Worm (Caenorhabditis elegans) whole organism, young adult: ENCODE results near the gene mcm-7.

Experiments used
- B0035.1 ChIP-seq: sonication (generic microtip); optimal IDR thresholded peaks from 2 replicates; lab custom pipeline; 2016; ENCODE audit warnings: missing genetic modification characterization, mild to moderate bottlenecking, missing compliant biosample characterization, missing genotype, missing genetic modification reagents
- B0261.1 ChIP-seq: sonication (generic microtip); optimal IDR thresholded peaks from 2 replicates; lab custom pipeline; 2016; ENCODE audit warnings: mild to moderate bottlenecking, missing genetic modification characterization, moderate library complexity, missing compliant biosample characterization
- F10E7.11 ChIP-seq: sonication (generic microtip); optimal IDR thresholded peaks from 2 replicates; lab custom pipeline; 2017; ENCODE audit warnings: mild to moderate bottlenecking, missing genetic modification characterization, moderate library complexity, missing compliant biosample characterization
- F23B12.7 ChIP-seq: sonication (generic microtip); optimal IDR thresholded peaks from 2 replicates; lab custom pipeline; 2017; ENCODE audit warnings: missing genetic modification characterization, mild to moderate bottlenecking, missing compliant biosample characterization, antibody characterized with exemption, moderate library complexity; ENCODE audit not compliant: insufficient read depth
- F33H1.4 ChIP-seq: fragments of 200-800 bp; sonication (Bioruptor generic); IDR thresholded peaks from 2 replicates; pipeline ENCODE4 v1.3.6; 2022; ENCODE audit warnings: missing genetic modification reagents, missing genetic modification characterization, missing compliant biosample characterization
- F37B4.10 ChIP-seq: fragments of 200-800 bp; sonication (Bioruptor generic); IDR thresholded peaks from 2 replicates; pipeline ENCODE4 v1.3.6; 2022; ENCODE audit warnings: missing genetic modification characterization, missing compliant biosample characterization
- F49E8.2 ChIP-seq: sonication (generic microtip); optimal IDR thresholded peaks from 3 replicates; lab custom pipeline; 2017; ENCODE audit warnings: missing genetic modification characterization, mild to moderate bottlenecking, missing compliant biosample characterization, antibody characterized with exemption, moderate library complexity; ENCODE audit not compliant: insufficient read depth
- F52B5.7 ChIP-seq: sonication (generic microtip); optimal IDR thresholded peaks from 2 replicates; lab custom pipeline; 2016; ENCODE audit warnings: mild to moderate bottlenecking, missing genetic modification characterization, missing compliant biosample characterization
- Y53G8AR.9 ChIP-seq: fragments of 200-800 bp; sonication (Bioruptor generic); conservative IDR thresholded peaks from 2 replicates; pipeline ENCODE4 v1.3.6; 2022; ENCODE audit warnings: missing genetic modification reagents, missing genetic modification characterization, missing compliant biosample characterization
- ZK185.1 ChIP-seq: sonication (generic microtip); optimal IDR thresholded peaks from 2 replicates; lab custom pipeline; 2016; ENCODE audit warnings: mild to moderate bottlenecking, missing genetic modification characterization, missing compliant biosample characterization; ENCODE audit not compliant: poor library complexity, severe bottlenecking
- ama-1 ChIP-seq, 3 experiments: fragments of 150-350 bp in 1 of 3; sonication (generic microtip) in 2 of 3; optimal IDR thresholded peaks; 2 replicates each; lab custom pipeline; 2014 to 2018; ENCODE audit warnings: missing biosample characterization in 2 of 3, missing genetic modification characterization in 2 of 3, missing genetic modification reagents in 2 of 3
- bed-2 ChIP-seq: fragments of 200-800 bp; sonication (Bioruptor generic); IDR thresholded peaks from 2 replicates; pipeline ENCODE4 v1.3.6; 2022; ENCODE audit warnings: missing genetic modification reagents, missing genetic modification characterization, missing compliant biosample characterization
- ccch-3 ChIP-seq: fragments of 200-800 bp; sonication (Bioruptor generic); optimal IDR thresholded peaks from 2 replicates; lab custom pipeline; 2018; ENCODE audit warnings: mild to moderate bottlenecking, missing genetic modification characterization, missing compliant biosample characterization
- cebp-2 ChIP-seq: fragments of 200-800 bp; sonication (Bioruptor generic); IDR thresholded peaks from 2 replicates; pipeline ENCODE4 v1.3.6; 2022; ENCODE audit warnings: missing genetic modification characterization, missing compliant biosample characterization
- ceh-100 ChIP-seq: fragments of 200-800 bp; sonication (Bioruptor generic); IDR thresholded peaks from 2 replicates; pipeline ENCODE4 v1.3.6; 2022; ENCODE audit warnings: missing genetic modification reagents, missing genetic modification characterization, missing compliant biosample characterization
- ceh-79 ChIP-seq: sonication (generic microtip); optimal IDR thresholded peaks from 2 replicates; lab custom pipeline; 2017; ENCODE audit warnings: mild to moderate bottlenecking, missing genetic modification characterization, missing compliant biosample characterization
- ceh-91 ChIP-seq: fragments of 200-800 bp; sonication (Bioruptor generic); IDR thresholded peaks from 2 replicates; pipeline ENCODE4 v1.3.6; 2022; ENCODE audit warnings: missing genetic modification reagents, missing genetic modification characterization, missing compliant biosample characterization
- chd-7 ChIP-seq: sonication (generic microtip); optimal IDR thresholded peaks from 2 replicates; lab custom pipeline; 2016; ENCODE audit warnings: mild to moderate bottlenecking, missing genetic modification characterization, moderate library complexity, missing compliant biosample characterization
- dox-1 ChIP-seq: fragments of 200-800 bp; sonication (Bioruptor generic); IDR thresholded peaks from 2 replicates; pipeline ENCODE4 v1.3.6; 2022; ENCODE audit warnings: missing genetic modification reagents, missing genetic modification characterization, missing compliant biosample characterization
- dpff-1 ChIP-seq: sonication (generic microtip); optimal IDR thresholded peaks from 2 replicates; lab custom pipeline; 2017; ENCODE audit warnings: mild to moderate bottlenecking, missing genetic modification characterization, missing compliant biosample characterization
- dpl-1 ChIP-seq: fragments of 150-350 bp; optimal IDR thresholded peaks from 2 replicates; lab custom pipeline; 2014; ENCODE audit warnings: missing biosample characterization, missing genetic modification reagents, missing genetic modification characterization
- egl-44 ChIP-seq: fragments of 200-800 bp; sonication (Bioruptor generic); IDR thresholded peaks from 2 replicates; pipeline ENCODE4 v1.3.6; 2022; ENCODE audit warnings: missing genetic modification reagents, missing genetic modification characterization, missing compliant biosample characterization
- egrh-3 ChIP-seq: fragments of 200-800 bp; sonication (Bioruptor generic); IDR thresholded peaks from 2 replicates; pipeline ENCODE4 v1.3.6; 2022; ENCODE audit warnings: missing genetic modification reagents, missing genetic modification characterization, missing compliant biosample characterization
- ekl-4 ChIP-seq: fragments of 200-800 bp; sonication (Bioruptor generic); IDR thresholded peaks from 2 replicates; pipeline ENCODE4 v1.3.6; 2022; ENCODE audit warnings: missing genetic modification reagents, missing genetic modification characterization, missing compliant biosample characterization
- gei-17 ChIP-seq: fragments of 200-800 bp; sonication (Bioruptor generic); optimal IDR thresholded peaks from 2 replicates; lab custom pipeline; 2018; ENCODE audit warnings: mild to moderate bottlenecking, missing genetic modification characterization, missing compliant biosample characterization
- hmg-20 ChIP-seq: fragments of 200-800 bp; sonication (Bioruptor generic); IDR thresholded peaks from 2 replicates; pipeline ENCODE4 v1.3.6; 2022; ENCODE audit warnings: missing genetic modification reagents, missing genetic modification characterization, missing compliant biosample characterization
- hrde-1 ChIP-seq: sonication (generic microtip); optimal IDR thresholded peaks from 2 replicates; lab custom pipeline; 2016; ENCODE audit warnings: missing genetic modification characterization, mild to moderate bottlenecking, missing compliant biosample characterization, moderate library complexity, missing genotype, missing genetic modification reagents, borderline replicate concordance
- lir-1 ChIP-seq: fragments of 200-800 bp; sonication (Bioruptor generic); conservative IDR thresholded peaks from 2 replicates; pipeline ENCODE4 v1.3.6; 2022; ENCODE audit warnings: missing genetic modification reagents, missing genetic modification characterization, missing compliant biosample characterization
- madf-3 ChIP-seq: fragments of 200-800 bp; sonication (Bioruptor generic); IDR thresholded peaks from 2 replicates; pipeline ENCODE4 v1.3.6; 2022; ENCODE audit warnings: missing genetic modification reagents, missing genetic modification characterization, missing compliant biosample characterization
- mes-4 ChIP-seq: sonication (generic microtip); optimal IDR thresholded peaks from 2 replicates; lab custom pipeline; 2016; ENCODE audit warnings: missing genotype, missing genetic modification characterization, missing compliant biosample characterization
- mxl-1 ChIP-seq: sonication (generic microtip); optimal IDR thresholded peaks from 2 replicates; lab custom pipeline; 2016; ENCODE audit warnings: missing genetic modification characterization, missing compliant biosample characterization
- nfyb-1 ChIP-seq: fragments of 200-800 bp; sonication (Bioruptor generic); IDR thresholded peaks from 2 replicates; pipeline ENCODE4 v1.3.6; 2022; ENCODE audit warnings: missing genetic modification reagents, missing genetic modification characterization, missing compliant biosample characterization
- nhr-80 ChIP-seq: sonication (generic microtip); optimal IDR thresholded peaks from 2 replicates; lab custom pipeline; 2016; ENCODE audit warnings: missing genetic modification characterization, missing compliant biosample characterization
- pbrm-1 ChIP-seq: fragments of 200-800 bp; sonication (Bioruptor generic); IDR thresholded peaks from 2 replicates; pipeline ENCODE4 v1.3.6; 2022; ENCODE audit warnings: missing genetic modification reagents, missing genetic modification characterization, missing compliant biosample characterization
- rec-8 ChIP-seq, 2 experiments: sonication (generic microtip); optimal IDR thresholded peaks; 2 replicates each; lab custom pipeline; 2016; ENCODE audit warnings: mild to moderate bottlenecking in 2 of 2, missing genetic modification characterization in 2 of 2, missing genetic modification reagents in 2 of 2, missing genotype in 2 of 2, missing biosample characterization in 1 of 2, missing compliant biosample characterization in 1 of 2, moderate library complexity in 1 of 2
- repo-1 ChIP-seq: sonication (generic microtip); optimal IDR thresholded peaks from 2 replicates; lab custom pipeline; 2017; ENCODE audit warnings: mild to moderate bottlenecking, missing genetic modification characterization, missing compliant biosample characterization
- sea-2 ChIP-seq: fragments of 200-800 bp; sonication (Bioruptor generic); IDR thresholded peaks from 2 replicates; pipeline ENCODE4 v1.3.6; 2022; ENCODE audit warnings: missing genetic modification characterization, missing compliant biosample characterization
- snpc-1.1 ChIP-seq: sonication (generic microtip); optimal IDR thresholded peaks from 2 replicates; lab custom pipeline; 2017; ENCODE audit warnings: missing genetic modification characterization, mild to moderate bottlenecking, missing compliant biosample characterization, antibody characterized with exemption, moderate library complexity, missing genotype, missing genetic modification reagents; ENCODE audit not compliant: insufficient read depth
- snpc-4 ChIP-seq, 5 experiments: fragments of 150-350 bp in 1 of 5; sonication (generic microtip) in 4 of 5; optimal IDR thresholded peaks; 2 replicates each; lab custom pipeline; 2014 to 2018; ENCODE audit warnings: missing genetic modification characterization in 5 of 5, missing biosample characterization in 3 of 5, antibody characterized with exemption in 2 of 5, mild to moderate bottlenecking in 2 of 5, missing compliant biosample characterization in 2 of 5, missing genotype in 2 of 5, moderate library complexity in 2 of 5, missing genetic modification reagents in 1 of 5
- tbp1 ChIP-seq: fragments of 200-800 bp; sonication (Bioruptor generic); optimal IDR thresholded peaks from 2 replicates; lab custom pipeline; 2018; ENCODE audit warnings: mild to moderate bottlenecking, missing genetic modification characterization, missing compliant biosample characterization
- tbx-9 ChIP-seq: sonication (generic microtip); optimal IDR thresholded peaks from 2 replicates; lab custom pipeline; 2016; ENCODE audit warnings: borderline replicate concordance, missing genetic modification characterization, inconsistent platforms, missing compliant biosample characterization
- unc-130 ChIP-seq: sonication (generic microtip); optimal IDR thresholded peaks from 2 replicates; lab custom pipeline; 2016; ENCODE audit warnings: missing genetic modification reagents, missing genetic modification characterization, missing compliant biosample characterization
- zfh-2 ChIP-seq: fragments of 200-800 bp; sonication (Bioruptor generic); conservative IDR thresholded peaks from 2 replicates; pipeline ENCODE4 v1.3.6; 2022; ENCODE audit warnings: missing genetic modification reagents, missing genetic modification characterization, missing compliant biosample characterization
- zim-3 ChIP-seq: sonication (generic microtip); optimal IDR thresholded peaks from 2 replicates; lab custom pipeline; 2017; ENCODE audit warnings: mild to moderate bottlenecking, missing genetic modification characterization, moderate library complexity, missing compliant biosample characterization
- ztf-26 ChIP-seq: sonication (generic microtip); optimal IDR thresholded peaks from 2 replicates; lab custom pipeline; 2017; ENCODE audit warnings: missing genetic modification characterization, missing compliant biosample characterization
- ztf-28 ChIP-seq: fragments of 200-800 bp; sonication (Bioruptor generic); IDR thresholded peaks from 2 replicates; pipeline ENCODE4 v1.3.6; 2022; ENCODE audit warnings: missing genetic modification reagents, missing genetic modification characterization, missing compliant biosample characterization

Gene mcm-7

DNA sequence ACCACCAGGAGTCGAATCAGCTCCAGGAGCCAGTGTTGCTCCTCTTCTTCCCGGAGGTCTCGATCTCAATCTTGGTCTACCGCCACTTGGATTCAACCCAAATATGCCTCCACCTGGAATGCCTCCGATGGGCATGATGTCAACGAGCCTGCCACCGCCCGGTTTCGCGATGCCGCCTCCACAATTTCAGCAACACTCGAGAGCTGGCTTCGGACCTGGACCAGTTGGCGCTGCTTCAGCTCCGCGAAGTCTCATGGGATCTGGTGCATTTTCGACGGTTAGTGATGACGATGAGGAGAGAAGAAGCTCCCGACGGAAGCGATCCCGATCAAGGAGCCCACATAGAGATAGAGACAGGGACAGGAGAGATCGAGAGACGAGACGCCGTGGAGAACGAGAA is 26.0 kb downstream of the mcm-7 start:
- TF ChIP-seq egrh-3 (GFP tag; lab: Robert Waterston, UW) = peak; percentile 51; the same call in 1 of the 2 replicates
- TF ChIP-seq zfh-2 (GFP tag; lab: Robert Waterston, UW) = peak; percentile 85
- TF ChIP-seq F52B5.7 = no peak
- TF ChIP-seq B0261.1 (tag; lab: Kevin White, UChicago) = no peak
- TF ChIP-seq pbrm-1 (GFP tag; lab: Robert Waterston, UW) = no peak
- TF ChIP-seq ama-1 (optimal IDR thresholded peaks at IDR 0.05; lab: Kevin White, UChicago) = no peak
- TF ChIP-seq ama-1 (GFP tag; optimal IDR thresholded peaks at IDR 0.05; lab: Kevin White, UChicago) = no peak
- no peak for TF ChIP-seq egl-44 (GFP tag; lab: Robert Waterston, UW)
- no peak for TF ChIP-seq ceh-91 (GFP tag; lab: Robert Waterston, UW)

ce11 chrV:4373656-4374055 is 26.7 kb downstream of the mcm-7 start:
- TF ChIP-seq ZK185.1 (tag; lab: Kevin White, UChicago) (no peak), mes-4 (tag; lab: Kevin White, UChicago) (no peak), F23B12.7 (tag; lab: Kevin White, UChicago) (no peak), tbx-9 (tag; lab: Kevin White, UChicago) (no peak), tbp1 (GFP tag; lab: Kevin White, UChicago) (no peak), snpc-1.1 (no peak), F37B4.10 (GFP tag; lab: Robert Waterston, UW) (no peak), unc-130 (no peak), F10E7.11 (tag; lab: Kevin White, UChicago) (no peak), Y53G8AR.9 (GFP tag; lab: Robert Waterston, UW) (no peak), pbrm-1 (GFP tag; lab: Robert Waterston, UW) (no peak), rec-8 (tag; optimal IDR thresholded peaks at IDR 0.05; lab: Kevin White, UChicago) (peak in 1 of 2 experiments; percentile 24), repo-1 (no peak), ccch-3 (GFP tag; lab: Kevin White, UChicago) (no peak), mxl-1 (no peak), B0035.1 (tag; lab: Kevin White, UChicago) (no peak), ekl-4 (GFP tag; lab: Robert Waterston, UW) (0 out of 2 replicates have a peak, but pooled peaks have one; percentile 44), ztf-26 (no peak), bed-2 (GFP tag; lab: Robert Waterston, UW) (no peak), ceh-100 (no peak), egl-44 (GFP tag; lab: Robert Waterston, UW) (no peak), gei-17 (no peak), lir-1 (GFP tag; lab: Robert Waterston, UW) (no peak), dpl-1 (GFP tag; lab: Kevin White, UChicago) (no peak), zfh-2 (GFP tag; lab: Robert Waterston, UW) (no peak), dox-1 (GFP tag; lab: Robert Waterston, UW) (no peak), hmg-20 (GFP tag; lab: Robert Waterston, UW) (no peak), cebp-2 (GFP tag; lab: Robert Waterston, UW) (no peak), nfyb-1 (GFP tag; lab: Robert Waterston, UW) (0 out of 2 replicates have a peak, but pooled peaks have one; percentile 34), snpc-4 (GFP tag; optimal IDR thresholded peaks at IDR 0.05; lab: Kevin White, UChicago) (no peak), snpc-4 (tag; optimal IDR thresholded peaks at IDR 0.05; lab: Kevin White, UChicago) (peak in 1 of 4 experiments; percentile 0), hrde-1 (peak; percentile 15), ceh-79 (tag; lab: Kevin White, UChicago) (no peak), nhr-80 (tag; lab: Kevin White, UChicago) (no peak), zim-3 (no peak), sea-2 (GFP tag; lab: Robert Waterston, UW) (no peak), madf-3 (GFP tag; lab: Robert Waterston, UW) (no peak), ztf-28 (no peak), F33H1.4 (GFP tag; lab: Robert Waterston, UW) (no peak), F49E8.2 (peak; percentile 23), dpff-1 (tag; lab: Kevin White, UChicago) (no peak), chd-7 (tag; lab: Kevin White, UChicago) (no peak)
